Worm (Caenorhabditis elegans) whole organism, L4 larva: ENCODE data around the gene ril-1.

Experiments
- Y75B8A.6 ChIP-seq: fragments of 200-800 bp; sonication (Bioruptor generic); IDR thresholded peaks from 2 replicates; pipeline ENCODE4 v1.3.6; 2022; ENCODE audit warnings: missing genetic modification reagents, missing genetic modification characterization, missing compliant biosample characterization
- ama-1 ChIP-seq: fragments of 150-350 bp; optimal IDR thresholded peaks from 2 replicates; lab custom pipeline; 2014; ENCODE audit warnings: inconsistent platforms, mixed read lengths
- pha-4 ChIP-seq, 2 experiments: fragments of 150-350 bp in 1 of 2; fragments of 200-800 bp in 1 of 2; sonication (Bioruptor generic) in 1 of 2; IDR thresholded peaks in 1 of 2; optimal IDR thresholded peaks in 1 of 2; 2 replicates each; pipeline versions ENCODE4 v1.3.6 to Lab custom; 2014 to 2022; ENCODE audit warnings: missing genetic modification characterization in 2 of 2, missing genetic modification reagents in 2 of 2, missing biosample characterization in 1 of 2, missing compliant biosample characterization in 1 of 2

ce11 chrV:14493665-14494064, 30.3 kb downstream of the ril-1 start:
- no peak for TF ChIP-seq Y75B8A.6 (GFP tag; lab: Robert Waterston, UW)
- TF ChIP-seq pha-4 (GFP tag; IDR thresholded peaks at IDR 0.05; lab: Robert Waterston, UW) = no peak
- no peak for TF ChIP-seq pha-4 (tag; optimal IDR thresholded peaks at IDR 0.05; lab: Kevin White, UChicago)
- no peak for TF ChIP-seq ama-1 (lab: Kevin White, UChicago)
